Worm (Caenorhabditis elegans) whole organism, midembryonic: Measurements from ENCODE around the gene fbxb-64.

Source experiments
- T22C8.4 ChIP-seq: fragments of 200-800 bp; sonication (Bioruptor generic); IDR thresholded peaks from 2 replicates; pipeline ENCODE4 v1.3.6; 2022; ENCODE audit warnings: missing genetic modification characterization, missing compliant biosample characterization
- cog-1 ChIP-seq: sonication (generic microtip); optimal IDR thresholded peaks from 2 replicates; lab custom pipeline; 2016; ENCODE audit warnings: missing genetic modification characterization, missing compliant biosample characterization
- flt-1 ChIP-seq: fragments of 200-800 bp; sonication (Bioruptor generic); IDR thresholded peaks from 2 replicates; pipeline ENCODE4 v1.3.6; 2022; ENCODE audit warnings: missing genetic modification characterization, missing compliant biosample characterization
- klf-2 ChIP-seq: fragments of 200-800 bp; sonication (Bioruptor generic); conservative IDR thresholded peaks from 2 replicates; pipeline ENCODE4 v1.3.6; 2022; ENCODE audit warnings: missing genetic modification reagents, missing genetic modification characterization, missing compliant biosample characterization
- med-1 ChIP-seq: sonication (generic microtip); optimal IDR thresholded peaks from 2 replicates; lab custom pipeline; 2017; ENCODE audit warnings: missing genetic modification characterization, mild to moderate bottlenecking, missing compliant biosample characterization, antibody characterized with exemption, missing genetic modification reagents; ENCODE audit not compliant: insufficient read depth
- ref-1 ChIP-seq: fragments of 200-800 bp; sonication (Bioruptor generic); conservative IDR thresholded peaks from 2 replicates; pipeline ENCODE4 v1.3.6; 2022; ENCODE audit warnings: missing genetic modification reagents, missing genetic modification characterization, missing compliant biosample characterization
- tab-1 ChIP-seq: fragments of 200-800 bp; sonication (Bioruptor generic); IDR thresholded peaks from 2 replicates; pipeline ENCODE4 v1.3.6; 2022; ENCODE audit warnings: missing genetic modification characterization, missing compliant biosample characterization
- ztf-23 ChIP-seq: fragments of 200-800 bp; sonication (Bioruptor generic); IDR thresholded peaks from 2 replicates; pipeline ENCODE4 v1.3.6; 2022; ENCODE audit warnings: missing genetic modification reagents, missing genetic modification characterization, missing compliant biosample characterization
- ztf-29 ChIP-seq: fragments of 200-800 bp; sonication (Bioruptor generic); IDR thresholded peaks from 2 replicates; pipeline ENCODE4 v1.3.6; 2022; ENCODE audit warnings: missing genetic modification reagents, missing genetic modification characterization, missing compliant biosample characterization

The fbxb-64 gene

ce11 chrV:19322387-19322786 lies 9.3 kb downstream of the fbxb-64 start, which contains the start of gene C43D7.4:
C43D7.4 (minus strand) TSS chrV:19322487.
- no peak for TF ChIP-seq tab-1 (GFP tag; lab: Robert Waterston, UW)
- no peak for TF ChIP-seq flt-1
- no peak for TF ChIP-seq ztf-23 (GFP tag; lab: Robert Waterston, UW)
- TF ChIP-seq ref-1: no peak
- no peak for TF ChIP-seq cog-1
- no peak for TF ChIP-seq T22C8.4 (GFP tag; lab: Robert Waterston, UW)
- no peak for TF ChIP-seq ztf-29 (GFP tag; lab: Robert Waterston, UW)
- TF ChIP-seq med-1 (GFP tag; lab: Kevin White, UChicago): no peak
- TF ChIP-seq klf-2 (GFP tag; lab: Robert Waterston, UW): no peak

ce11 chrV:19325436-19325835 lies 12.4 kb downstream of the fbxb-64 start:
- no peak for TF ChIP-seq ref-1
- TF ChIP-seq T22C8.4 (GFP tag; lab: Robert Waterston, UW): no peak
- no peak for TF ChIP-seq med-1 (GFP tag; lab: Kevin White, UChicago)
- TF ChIP-seq klf-2 (GFP tag; lab: Robert Waterston, UW): no peak
- no peak for TF ChIP-seq flt-1
- TF ChIP-seq cog-1: no peak

- TF ChIP-seq tab-1 (GFP tag; lab: Robert Waterston, UW) (no peak), ztf-29 (GFP tag; lab: Robert Waterston, UW) (no peak), flt-1 (no peak), klf-2 (GFP tag; lab: Robert Waterston, UW) (no peak), med-1 (GFP tag; lab: Kevin White, UChicago) (no peak), T22C8.4 (GFP tag; lab: Robert Waterston, UW) (no peak), ztf-23 (GFP tag; lab: Robert Waterston, UW) (no peak), cog-1 (no peak), ref-1 (no peak)
These were observed 16.2 kb downstream of the fbxb-64 start, which contains the start of gene fbxb-65 for ce11 chrV:19329263-19329662. fbxb-65 (plus strand) TSS chrV:19329563.

ce11 chrV:19337333-19337732 lies 24.3 kb downstream of the fbxb-64 start:
- TF ChIP-seq T22C8.4 (GFP tag; lab: Robert Waterston, UW) (peak; percentile 64), klf-2 (GFP tag; lab: Robert Waterston, UW) (no peak)

ce11 chrV:19351944-19352343 lies 38.9 kb downstream of the fbxb-64 start:
- TF ChIP-seq flt-1 (no peak), T22C8.4 (GFP tag; lab: Robert Waterston, UW) (no peak), cog-1 (no peak), tab-1 (GFP tag; lab: Robert Waterston, UW) (no peak), ref-1 (no peak), klf-2 (GFP tag; lab: Robert Waterston, UW) (no peak)

ce11 chrV:19354506-19354905 lies 41.4 kb downstream of the fbxb-64 start:
- TF ChIP-seq tab-1 (GFP tag; lab: Robert Waterston, UW) (no peak), ztf-29 (GFP tag; lab: Robert Waterston, UW) (no peak), cog-1 (no peak), ztf-23 (GFP tag; lab: Robert Waterston, UW) (no peak), T22C8.4 (GFP tag; lab: Robert Waterston, UW) (no peak), flt-1 (no peak), klf-2 (GFP tag; lab: Robert Waterston, UW) (no peak), ref-1 (no peak), med-1 (GFP tag; lab: Kevin White, UChicago) (no peak)

- TF ChIP-seq ztf-23 (GFP tag; lab: Robert Waterston, UW): no peak
- TF ChIP-seq ref-1: no peak
These were observed 42.1 kb downstream of the fbxb-64 start for ce11 chrV:19355219-19355618.

ce11 chrV:19356717-19357116 lies 43.6 kb downstream of the fbxb-64 start:
- TF ChIP-seq med-1 (GFP tag; lab: Kevin White, UChicago) (no peak), ztf-29 (GFP tag; lab: Robert Waterston, UW) (no peak)

- TF ChIP-seq ztf-29 (GFP tag; lab: Robert Waterston, UW) (no peak), tab-1 (GFP tag; lab: Robert Waterston, UW) (no peak), flt-1 (no peak; the same call in 1 of the 2 replicates), ztf-23 (GFP tag; lab: Robert Waterston, UW) (no peak), cog-1 (no peak), T22C8.4 (GFP tag; lab: Robert Waterston, UW) (no peak), med-1 (GFP tag; lab: Kevin White, UChicago) (no peak), klf-2 (GFP tag; lab: Robert Waterston, UW) (no peak), ref-1 (no peak)
These were observed 45.0 kb downstream of the fbxb-64 start for ce11 chrV:19358039-19358438.

- TF ChIP-seq klf-2 (GFP tag; lab: Robert Waterston, UW) (no peak), cog-1 (no peak), T22C8.4 (GFP tag; lab: Robert Waterston, UW) (no peak), med-1 (GFP tag; lab: Kevin White, UChicago) (no peak), ref-1 (no peak)
These were observed 49.5 kb downstream of the fbxb-64 start, which contains the start of gene C14B4.2 for ce11 chrV:19362568-19362967. C14B4.2 (minus strand) TSS chrV:19362668.
